Worm (Caenorhabditis elegans): ENCODE measurements around the gene frpr-14.

Gene frpr-14

ce11 chrII:675822-676221 lies 25.1 kb downstream of the frpr-14 start:
- TF ChIP-seq sem-2 (GFP tag; optimal IDR thresholded peaks at IDR 0.05) (no peak), tbx-8 (GFP tag; optimal IDR thresholded peaks at IDR 0.05) (no peak), mls-2 (tag; optimal IDR thresholded peaks at IDR 0.05) (no peak), unc-120 (tag; optimal IDR thresholded peaks at IDR 0.05; ENCODE audit: poor library complexity, severe bottlenecking) (no peak), lsy-2 (tag; optimal IDR thresholded peaks at IDR 0.05) (no peak)

DNA sequence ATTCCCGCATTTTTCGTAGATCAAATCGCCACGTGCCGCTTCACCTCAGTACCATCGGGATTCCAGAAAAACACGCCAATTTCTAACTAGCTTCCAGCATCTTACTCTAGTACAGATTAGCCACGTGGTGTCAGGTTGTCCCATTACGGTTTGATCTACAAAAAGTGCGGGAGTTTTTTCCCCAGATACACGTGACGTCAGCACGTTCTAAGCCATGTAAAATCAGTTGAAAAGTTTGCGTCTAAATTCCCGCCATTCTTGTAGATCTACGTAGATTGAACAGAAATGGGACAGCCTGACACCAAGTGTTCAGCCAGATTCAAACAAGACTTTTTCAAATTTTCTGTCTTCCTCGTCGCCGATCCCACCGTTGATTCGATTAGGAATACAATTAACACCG lies 27.8 kb downstream of the frpr-14 start, which contains the start of gene T02H6.9:
Gene T02H6.9, plus strand, starts transcription at position 301 of the 400 bp plus-strand sequence.
- TF ChIP-seq sptf-1 (tag; optimal IDR thresholded peaks at IDR 0.05) (no peak), drap-1 (GFP tag; optimal IDR thresholded peaks at IDR 0.05) (no peak), unc-120 (tag; optimal IDR thresholded peaks at IDR 0.05; ENCODE audit: poor library complexity, severe bottlenecking) (no peak), elt-1 (tag; optimal IDR thresholded peaks at IDR 0.05; ENCODE audit: borderline replicate concordance, insufficient read depth) (no peak), nhr-12 (tag; optimal IDR thresholded peaks at IDR 0.05) (no peak), bed-3 (GFP tag; optimal IDR thresholded peaks at IDR 0.05) (no peak), unc-62 (GFP tag; optimal IDR thresholded peaks at IDR 0.05) (no peak), cnd-1 (tag; optimal IDR thresholded peaks at IDR 0.05) (no peak), nhr-76 (tag; optimal IDR thresholded peaks at IDR 0.05) (no peak), lin-13 (tag; optimal IDR thresholded peaks at IDR 0.05) (no peak), snpc-4 (tag; optimal IDR thresholded peaks at IDR 0.05) (no peak), nhr-28 (tag; optimal IDR thresholded peaks at IDR 0.05) (no peak), unc-39 (tag; optimal IDR thresholded peaks at IDR 0.05) (no peak), nhr-237 (tag; optimal IDR thresholded peaks at IDR 0.05) (no peak), nhr-2 (tag; optimal IDR thresholded peaks at IDR 0.05) (no peak), hlh-1 (tag; optimal IDR thresholded peaks at IDR 0.05) (no peak), ham-2 (GFP tag; optimal IDR thresholded peaks at IDR 0.05) (no peak), ceh-43 (GFP tag; optimal IDR thresholded peaks at IDR 0.05) (no peak)

- no peak for TF ChIP-seq hlh-1 (tag; optimal IDR thresholded peaks at IDR 0.05)
- TF ChIP-seq mep-1 (tag; optimal IDR thresholded peaks at IDR 0.05) = no peak
- no peak for TF ChIP-seq zip-8 (tag; optimal IDR thresholded peaks at IDR 0.05)
- TF ChIP-seq elt-3 (tag; optimal IDR thresholded peaks at IDR 0.05) = no peak
- no peak for TF ChIP-seq unc-62 (GFP tag; optimal IDR thresholded peaks at IDR 0.05)
These were observed 29.9 kb downstream of the frpr-14 start, which contains the start of the genes T02H6.10 and T02H6.8 for ce11 chrII:680612-681011. Gene T02H6.10, minus strand, starts transcription at chrII:680712. Gene T02H6.8, plus strand, starts transcription at chrII:680832.

ce11 chrII:682326-682725 lies 31.6 kb downstream of the frpr-14 start, which contains the start of gene T02H6.7:
Gene T02H6.7, plus strand, starts transcription at chrII:682626.
- TF ChIP-seq nhr-12 (tag; optimal IDR thresholded peaks at IDR 0.05) (no peak), M03D4.4 (tag; optimal IDR thresholded peaks at IDR 0.05) (no peak), unc-62 (GFP tag; optimal IDR thresholded peaks at IDR 0.05) (no peak), ceh-39 (tag; optimal IDR thresholded peaks at IDR 0.05) (no peak), mab-5 (tag; optimal IDR thresholded peaks at IDR 0.05) (no peak), elt-3 (tag; optimal IDR thresholded peaks at IDR 0.05) (no peak), ces-1 (GFP tag; optimal IDR thresholded peaks at IDR 0.05) (no peak), nhr-76 (tag; optimal IDR thresholded peaks at IDR 0.05) (no peak), ceh-83 (GFP tag; optimal IDR thresholded peaks at IDR 0.05) (no peak)

ce11 chrII:683467-683866 lies 32.7 kb downstream of the frpr-14 start, which contains the start of gene T02H6.6:
Gene T02H6.6, plus strand, starts transcription at chrII:683767.
- TF ChIP-seq nhr-28 (tag; optimal IDR thresholded peaks at IDR 0.05) = no peak
- no peak for TF ChIP-seq unc-39 (tag; optimal IDR thresholded peaks at IDR 0.05)
- no peak for TF ChIP-seq lin-13 (tag; optimal IDR thresholded peaks at IDR 0.05)
- TF ChIP-seq sem-2 (GFP tag; optimal IDR thresholded peaks at IDR 0.05) = no peak
- TF ChIP-seq ceh-83 (GFP tag; optimal IDR thresholded peaks at IDR 0.05) = no peak
- no peak for TF ChIP-seq flh-1 (GFP tag; optimal IDR thresholded peaks at IDR 0.05)
- no peak for TF ChIP-seq ham-2 (GFP tag; optimal IDR thresholded peaks at IDR 0.05)
- peak; percentile 63 for TF ChIP-seq hlh-1 (tag; optimal IDR thresholded peaks at IDR 0.05)

DNA sequence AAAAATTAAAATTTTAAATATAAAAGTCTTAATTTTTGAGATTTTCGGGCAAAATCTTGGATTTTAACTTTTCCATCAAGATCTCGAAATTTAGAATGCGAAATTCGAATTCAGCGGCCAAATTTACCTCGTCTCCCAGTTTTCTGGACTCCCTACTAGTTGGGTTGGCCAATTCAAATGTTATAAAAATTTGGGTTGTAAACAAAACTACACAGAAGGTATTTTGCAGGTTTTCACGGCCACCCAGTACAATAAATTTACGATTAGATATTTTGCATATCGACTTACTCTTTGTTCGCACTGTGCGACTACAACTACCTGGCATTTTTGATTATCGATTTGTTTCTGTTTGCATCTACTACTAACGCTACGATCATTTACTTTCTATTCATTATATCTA lies 34.1 kb downstream of the frpr-14 start, which contains the start of gene T02H6.5:
Gene T02H6.5, plus strand, starts transcription at position 301 of the 400 bp plus-strand sequence.
- TF ChIP-seq mab-5 (tag; optimal IDR thresholded peaks at IDR 0.05) (no peak), lin-32 (GFP tag; optimal IDR thresholded peaks at IDR 0.05) (no peak), nhr-28 (tag; optimal IDR thresholded peaks at IDR 0.05) (no peak), mep-1 (tag; optimal IDR thresholded peaks at IDR 0.05) (no peak), nhr-237 (tag; optimal IDR thresholded peaks at IDR 0.05) (no peak), nhr-12 (tag; optimal IDR thresholded peaks at IDR 0.05) (no peak)

Measured in whole organism, mixed stage, embryonic.